Fruit fly (Drosophila melanogaster): ENCODE results near the gene CG18170.
A peak's percentile ranks its signal among the peaks of the same experiment; 100 is the strongest.

Gene CG18170

dm6 chr3L:1591692-1592371 lies 10.9 kb upstream of the CG18170 start (continued):
- peak; percentile 59 for TF ChIP-seq CG17385 (GFP tag; optimal IDR thresholded peaks at IDR 0.05)
- TF ChIP-seq Vsx1 (GFP tag; optimal IDR thresholded peaks at IDR 0.05) = peak; percentile 76
- no peak for TF ChIP-seq gsb-n (tag; optimal IDR thresholded peaks at IDR 0.05)
- TF ChIP-seq Eip74EF (GFP tag; optimal IDR thresholded peaks at IDR 0.05) = peak in 1 of 2 experiments; percentile 46
- no peak for TF ChIP-seq CG17361 (GFP tag; IDR thresholded peaks at IDR 0.05)
- TF ChIP-seq vvl (GFP tag; IDR thresholded peaks at IDR 0.05) = no peak
- no peak for TF ChIP-seq lov (optimal IDR thresholded peaks at IDR 0.05)
- 0 out of 3 replicates have a peak, but pooled peaks have one; percentile 31 for TF ChIP-seq lov (GFP tag; IDR thresholded peaks at IDR 0.05)
- peak; percentile 66 for TF ChIP-seq ems (GFP tag; optimal IDR thresholded peaks at IDR 0.05)
- TF ChIP-seq dimm (GFP tag; IDR thresholded peaks at IDR 0.05) = no peak
- no peak for TF ChIP-seq Ets65A (GFP tag)
- TF ChIP-seq odd (GFP tag; optimal IDR thresholded peaks at IDR 0.05) = no peak
- TF ChIP-seq CG12219 (GFP tag; optimal IDR thresholded peaks at IDR 0.05) = peak; percentile 11
- TF ChIP-seq grn (GFP tag; optimal IDR thresholded peaks at IDR 0.05) = peak; percentile 57
- TF ChIP-seq kay (GFP tag; optimal IDR thresholded peaks at IDR 0.05) = peak; percentile 30
- TF ChIP-seq hkb (optimal IDR thresholded peaks at IDR 0.05) = no peak
- TF ChIP-seq hkb (GFP tag; IDR thresholded peaks at IDR 0.05) = peak; percentile 80
- TF ChIP-seq Hey (tag; optimal IDR thresholded peaks at IDR 0.05) = peak; percentile 77
- TF ChIP-seq CG13287 (GFP tag; IDR thresholded peaks at IDR 0.05; ENCODE audit: partially characterized antibody) = no peak
- TF ChIP-seq cg (GFP tag; optimal IDR thresholded peaks at IDR 0.05) = no peak
- TF ChIP-seq MESR4 (GFP tag; optimal IDR thresholded peaks at IDR 0.05) = no peak
- TF ChIP-seq Awh (GFP tag; IDR thresholded peaks at IDR 0.05) = peak; percentile 61; the same call in 1 of the 2 replicates
- no peak for TF ChIP-seq nmo (GFP tag; optimal IDR thresholded peaks at IDR 0.05)
- TF ChIP-seq CG4820 (GFP tag; optimal IDR thresholded peaks at IDR 0.05) = no peak
- TF ChIP-seq CG4328 (GFP tag; optimal IDR thresholded peaks at IDR 0.05) = peak; percentile 66
- no peak for TF ChIP-seq CG1603 (tag; optimal IDR thresholded peaks at IDR 0.05)
- peak; percentile 47 for TF ChIP-seq kah (GFP tag; optimal IDR thresholded peaks at IDR 0.05)
- TF ChIP-seq kni (GFP tag; optimal IDR thresholded peaks at IDR 0.05) = no peak
- no peak for TF ChIP-seq prd (optimal IDR thresholded peaks at IDR 0.05)
- no peak for TF ChIP-seq prd (GFP tag; IDR thresholded peaks at IDR 0.05)
- TF ChIP-seq pnt (GFP tag; optimal IDR thresholded peaks at IDR 0.05) = peak; percentile 1
- TF ChIP-seq CG1792 (GFP tag; optimal IDR thresholded peaks at IDR 0.05) = peak; percentile 78
- peak; percentile 47; the same call in 1 of the 2 replicates for TF ChIP-seq CG3847 (GFP tag; IDR thresholded peaks at IDR 0.05)
- TF ChIP-seq CG10543 (GFP tag; optimal IDR thresholded peaks at IDR 0.05) = peak; percentile 82
- no peak for TF ChIP-seq stwl (tag; optimal IDR thresholded peaks at IDR 0.05)
- TF ChIP-seq Optix (GFP tag; IDR thresholded peaks at IDR 0.05) = no peak
- peak; percentile 7 for TF ChIP-seq CG5245 (GFP tag; optimal IDR thresholded peaks at IDR 0.05)
- peak; percentile 86 for TF ChIP-seq MTF-1 (GFP tag; optimal IDR thresholded peaks at IDR 0.05; ENCODE audit: borderline replicate concordance)
- peak; percentile 65 for TF ChIP-seq bigmax (GFP tag; optimal IDR thresholded peaks at IDR 0.05)
- no peak for TF ChIP-seq trem (tag; optimal IDR thresholded peaks at IDR 0.05)
- TF ChIP-seq CG10267 (tag; optimal IDR thresholded peaks at IDR 0.05) = no peak
- TF ChIP-seq hbn (GFP tag; IDR thresholded peaks at IDR 0.05; ENCODE audit: partially characterized antibody) = no peak
- no peak for TF ChIP-seq hb (GFP tag; IDR thresholded peaks at IDR 0.05; ENCODE audit: partially characterized antibody)
- TF ChIP-seq Blimp-1 (GFP tag; optimal IDR thresholded peaks at IDR 0.05) = peak; percentile 62
- TF ChIP-seq lola (GFP tag; optimal IDR thresholded peaks at IDR 0.05) = no peak
- peak; percentile 3 for TF ChIP-seq CG3065 (GFP tag; optimal IDR thresholded peaks at IDR 0.05)
- TF ChIP-seq psq (GFP tag; optimal IDR thresholded peaks at IDR 0.05) = peak; percentile 6
- peak; percentile 92 for TF ChIP-seq CG15514 (GFP tag; optimal IDR thresholded peaks at IDR 0.05)
- TF ChIP-seq Nf-YA (GFP tag; IDR thresholded peaks at IDR 0.05) = peak; percentile 47; the same call in 1 of the 2 replicates

All from whole organism, embryonic.